Fruit fly (Drosophila melanogaster): ENCODE measurements around the gene tnc.
A peak's percentile ranks its signal among the peaks of the same experiment; 100 is the strongest.

The tnc gene

dm6 chr3R:25004763-25005162 is 20.6 kb downstream of the tnc start (continued):
- 0 out of 3 replicates have a peak, but pooled peaks have one; percentile 17 for TF ChIP-seq CG34422 (GFP tag; IDR thresholded peaks at IDR 0.05)
- TF ChIP-seq CG11504 (tag; optimal IDR thresholded peaks at IDR 0.05), result peak; percentile 75
- TF ChIP-seq CG9609 (GFP tag; optimal IDR thresholded peaks at IDR 0.05), result peak; percentile 36
- peak; percentile 70 for TF ChIP-seq CG17328 (GFP tag; IDR thresholded peaks at IDR 0.05)
- TF ChIP-seq Sry-δ (GFP tag; optimal IDR thresholded peaks at IDR 0.05), result no peak
- TF ChIP-seq peb (GFP tag; IDR thresholded peaks at IDR 0.05), result no peak
- no peak for TF ChIP-seq Hmx (GFP tag; optimal IDR thresholded peaks at IDR 0.05)
- TF ChIP-seq crc (GFP tag; optimal IDR thresholded peaks at IDR 0.05), result peak; percentile 21
- no peak for TF ChIP-seq B-H2 (GFP tag; optimal IDR thresholded peaks at IDR 0.05)
- no peak for TF ChIP-seq CG17186 (GFP tag; optimal IDR thresholded peaks at IDR 0.05)
- peak; percentile 16 for TF ChIP-seq Asciz (GFP tag; optimal IDR thresholded peaks at IDR 0.05)
- TF ChIP-seq CG10543 (GFP tag; optimal IDR thresholded peaks at IDR 0.05), result no peak
- peak; percentile 25 for TF ChIP-seq CG1233 (GFP tag; optimal IDR thresholded peaks at IDR 0.05)
- TF ChIP-seq CG11456 (GFP tag; IDR thresholded peaks at IDR 0.05), result 0 out of 3 replicates have a peak, but pooled peaks have one; percentile 57
- TF ChIP-seq yki (optimal IDR thresholded peaks at IDR 0.05), result no peak
- no peak for TF ChIP-seq CG14965 (GFP tag; optimal IDR thresholded peaks at IDR 0.05; ENCODE audit: borderline replicate concordance)
- TF ChIP-seq Camta (GFP tag; optimal IDR thresholded peaks at IDR 0.05), result peak; percentile 50
- peak; percentile 38; the same call in 1 of the 2 replicates for TF ChIP-seq Drgx (GFP tag; IDR thresholded peaks at IDR 0.05)
- peak; percentile 51 for TF ChIP-seq vvl (GFP tag; IDR thresholded peaks at IDR 0.05)
- no peak for TF ChIP-seq Doc2 (GFP tag; IDR thresholded peaks at IDR 0.05)
- TF ChIP-seq trh (GFP tag; optimal IDR thresholded peaks at IDR 0.05), result no peak
- TF ChIP-seq slbo (GFP tag; IDR thresholded peaks at IDR 0.05), result peak; percentile 68
- no peak for TF ChIP-seq CG3838 (GFP tag; optimal IDR thresholded peaks at IDR 0.05)
- no peak for TF ChIP-seq CG16815 (GFP tag; optimal IDR thresholded peaks at IDR 0.05)
- peak; percentile 23 for TF ChIP-seq CG9876 (GFP tag; optimal IDR thresholded peaks at IDR 0.05)
- no peak for TF ChIP-seq fd64A (GFP tag; optimal IDR thresholded peaks at IDR 0.05)
- TF ChIP-seq Eip74EF (GFP tag; optimal IDR thresholded peaks at IDR 0.05), result peak in 1 of 2 experiments; percentile 38
- TF ChIP-seq CG12744 (GFP tag; optimal IDR thresholded peaks at IDR 0.05), result no peak
- TF ChIP-seq CG7271 (tag; optimal IDR thresholded peaks at IDR 0.05), result no peak
- TF ChIP-seq CG11696 (GFP tag; IDR thresholded peaks at IDR 0.05), result no peak
- TF ChIP-seq CG17568 (GFP tag; optimal IDR thresholded peaks at IDR 0.05), result no peak
- no peak for TF ChIP-seq C15 (GFP tag; IDR thresholded peaks at IDR 0.05)
- TF ChIP-seq ems (GFP tag; optimal IDR thresholded peaks at IDR 0.05), result no peak
- TF ChIP-seq Ada2b (GFP tag; IDR thresholded peaks at IDR 0.05), result peak; percentile 61
- peak; percentile 55 for TF ChIP-seq Abd-B (GFP tag; optimal IDR thresholded peaks at IDR 0.05)
- TF ChIP-seq CG6791 (GFP tag; IDR thresholded peaks at IDR 0.05; ENCODE audit: partially characterized antibody), result no peak
- no peak for TF ChIP-seq Deaf1 (tag; optimal IDR thresholded peaks at IDR 0.05)
- peak; percentile 53 for TF ChIP-seq sisA (GFP tag; IDR thresholded peaks at IDR 0.05)
- TF ChIP-seq sens (GFP tag), result peak; percentile 90
- TF ChIP-seq CG42726 (GFP tag; IDR thresholded peaks at IDR 0.05; ENCODE audit: partially characterized antibody), result no peak
- no peak for TF ChIP-seq Dip2 (GFP tag; IDR thresholded peaks at IDR 0.05)
- no peak for TF ChIP-seq tna (GFP tag; IDR thresholded peaks at IDR 0.05; ENCODE audit: partially characterized antibody)
- peak; percentile 31; the same call in 1 of the 2 replicates for TF ChIP-seq chm (GFP tag; IDR thresholded peaks at IDR 0.05)
- TF ChIP-seq Bdp1 (GFP tag; optimal IDR thresholded peaks at IDR 0.05), result peak; percentile 38
- no peak for TF ChIP-seq HLHmδ (GFP tag; optimal IDR thresholded peaks at IDR 0.05)
- TF ChIP-seq CG1792 (GFP tag; optimal IDR thresholded peaks at IDR 0.05), result no peak
- no peak for TF ChIP-seq Dip3 (GFP tag; optimal IDR thresholded peaks at IDR 0.05)
- no peak for TF ChIP-seq CG3065 (GFP tag; optimal IDR thresholded peaks at IDR 0.05)
- no peak for TF ChIP-seq Side (GFP tag; optimal IDR thresholded peaks at IDR 0.05)
- peak; percentile 70 for TF ChIP-seq Sox102F (GFP tag; optimal IDR thresholded peaks at IDR 0.05)
- no peak for TF ChIP-seq zen (tag; optimal IDR thresholded peaks at IDR 0.05)
- TF ChIP-seq ro (GFP tag; IDR thresholded peaks at IDR 0.05), result no peak
